Worm (Caenorhabditis elegans) whole organism, L4 larva: ENCODE results near the gene zfp-3.

Source experiments
- F10B5.3 ChIP-seq: sonication (generic microtip); optimal IDR thresholded peaks from 2 replicates; lab custom pipeline; 2016; ENCODE audit warnings: mild to moderate bottlenecking, missing genetic modification characterization, missing compliant biosample characterization
- F37D6.2 ChIP-seq: sonication (generic microtip); optimal IDR thresholded peaks from 2 replicates; lab custom pipeline; 2016; ENCODE audit warnings: mild to moderate bottlenecking, missing genetic modification characterization, missing compliant biosample characterization
- F49E8.2 ChIP-seq: sonication (generic microtip); optimal IDR thresholded peaks from 2 replicates; lab custom pipeline; 2016; ENCODE audit warnings: missing compliant biosample characterization, mild to moderate bottlenecking, missing genetic modification characterization, borderline replicate concordance
- T26A8.4 ChIP-seq: fragments of 200-800 bp; sonication (Bioruptor generic); IDR thresholded peaks from 2 replicates; pipeline ENCODE4 v1.3.6; 2022; ENCODE audit warnings: missing genetic modification characterization, missing compliant biosample characterization
- Y48G9A.11 ChIP-seq: fragments of 200-800 bp; sonication (Bioruptor generic); IDR thresholded peaks from 2 replicates; pipeline ENCODE4 v1.3.6; 2022; ENCODE audit warnings: missing genetic modification reagents, missing genetic modification characterization, missing compliant biosample characterization
- Y75B8A.6 ChIP-seq: fragments of 200-800 bp; sonication (Bioruptor generic); IDR thresholded peaks from 2 replicates; pipeline ENCODE4 v1.3.6; 2022; ENCODE audit warnings: missing genetic modification reagents, missing genetic modification characterization, missing compliant biosample characterization
- aly-2 ChIP-seq: sonication (generic microtip); optimal IDR thresholded peaks from 2 replicates; lab custom pipeline; 2018; ENCODE audit warnings: missing biosample characterization, missing genetic modification characterization
- attf-4 ChIP-seq: sonication (generic microtip); optimal IDR thresholded peaks from 3 replicates; lab custom pipeline; 2017; ENCODE audit warnings: missing biosample characterization, missing genetic modification characterization
- ceh-62 ChIP-seq: sonication (generic microtip); optimal IDR thresholded peaks from 2 replicates; lab custom pipeline; 2017; ENCODE audit warnings: missing biosample characterization, missing genetic modification characterization
- dmd-8 ChIP-seq: fragments of 200-800 bp; sonication (Bioruptor generic); IDR thresholded peaks from 2 replicates; pipeline ENCODE4 v1.3.6; 2022; ENCODE audit warnings: missing genetic modification characterization, missing compliant biosample characterization
- duxl-1 ChIP-seq: sonication (generic microtip); optimal IDR thresholded peaks from 2 replicates; lab custom pipeline; 2016; ENCODE audit warnings: mild to moderate bottlenecking, missing genetic modification characterization, moderate library complexity, missing compliant biosample characterization; ENCODE audit not compliant: poor library complexity
- egl-27 ChIP-seq: sonication (generic microtip); optimal IDR thresholded peaks from 3 replicates; lab custom pipeline; 2017; ENCODE audit warnings: missing biosample characterization, missing genetic modification reagents, missing genetic modification characterization
- egl-43 ChIP-seq: fragments of 200-800 bp; sonication (Bioruptor generic); IDR thresholded peaks from 2 replicates; pipeline ENCODE4 v1.3.6; 2022; ENCODE audit warnings: missing genetic modification reagents, missing genetic modification characterization, missing compliant biosample characterization
- hif-1 ChIP-seq, 2 experiments: sonication (generic microtip); optimal IDR thresholded peaks; 2 replicates each; lab custom pipeline; 2016 to 2017; ENCODE audit warnings: missing compliant biosample characterization in 2 of 2, missing genetic modification characterization in 2 of 2, missing genetic modification reagents in 2 of 2, missing genotype in 2 of 2, mild to moderate bottlenecking in 1 of 2
- hlh-11 ChIP-seq: fragments of 200-800 bp; sonication (Bioruptor generic); optimal IDR thresholded peaks from 2 replicates; lab custom pipeline; 2018; ENCODE audit warnings: mild to moderate bottlenecking, missing genetic modification characterization, missing compliant biosample characterization
- hlh-30 ChIP-seq: sonication (generic microtip); optimal IDR thresholded peaks from 2 replicates; lab custom pipeline; 2017; ENCODE audit warnings: antibody characterized with exemption, mild to moderate bottlenecking, missing genetic modification characterization, missing compliant biosample characterization; ENCODE audit not compliant: insufficient read depth
- jun-1 ChIP-seq: fragments of 150-350 bp; optimal IDR thresholded peaks from 2 replicates; lab custom pipeline; 2014; ENCODE audit warnings: missing biosample characterization, missing genetic modification reagents, missing genetic modification characterization
- lin-29 ChIP-seq: fragments of 200-800 bp; sonication (Bioruptor generic); IDR thresholded peaks from 2 replicates; pipeline ENCODE4 v1.3.6; 2022; ENCODE audit warnings: missing genetic modification reagents, missing genetic modification characterization, missing compliant biosample characterization
- lir-3 ChIP-seq: sonication (generic microtip); optimal IDR thresholded peaks from 2 replicates; lab custom pipeline; 2016; ENCODE audit warnings: mild to moderate bottlenecking, missing genetic modification characterization, missing compliant biosample characterization
- lsy-2 ChIP-seq, 2 experiments: fragments of 150-350 bp in 1 of 2; sonication (generic microtip) in 1 of 2; optimal IDR thresholded peaks; 2 replicates each; lab custom pipeline; 2014 to 2017; ENCODE audit warnings: missing biosample characterization in 2 of 2, missing genetic modification characterization in 2 of 2
- mdl-1 ChIP-seq, 2 experiments: fragments of 150-350 bp in 1 of 2; sonication (generic microtip) in 1 of 2; optimal IDR thresholded peaks; 2 replicates each; lab custom pipeline; 2014 to 2017; ENCODE audit warnings: missing biosample characterization in 2 of 2, missing genetic modification characterization in 2 of 2
- mep-1 ChIP-seq: fragments of 150-350 bp; sonication (generic microtip); optimal IDR thresholded peaks from 3 replicates; lab custom pipeline; 2014; ENCODE audit warnings: missing biosample characterization, missing genetic modification characterization
- mes-2 ChIP-seq: sonication (generic microtip); optimal IDR thresholded peaks from 2 replicates; lab custom pipeline; 2016; ENCODE audit warnings: missing genotype, mild to moderate bottlenecking, missing genetic modification characterization, missing compliant biosample characterization; ENCODE audit not compliant: poor library complexity, severe bottlenecking
- mxl-2 ChIP-seq: fragments of 200-800 bp; sonication (Bioruptor generic); conservative IDR thresholded peaks from 2 replicates; pipeline ENCODE4 v1.3.6; 2022; ENCODE audit warnings: missing genetic modification reagents, missing genetic modification characterization, missing compliant biosample characterization
- mxl-3 ChIP-seq: fragments of 200-800 bp; sonication (Bioruptor generic); optimal IDR thresholded peaks from 2 replicates; lab custom pipeline; 2018; ENCODE audit warnings: mild to moderate bottlenecking, missing genetic modification characterization, missing compliant biosample characterization
- nhr-11 ChIP-seq: fragments of 150-350 bp; optimal IDR thresholded peaks from 2 replicates; lab custom pipeline; 2014; ENCODE audit warnings: missing biosample characterization, missing genetic modification characterization
- nhr-28 ChIP-seq: fragments of 150-350 bp; optimal IDR thresholded peaks from 2 replicates; lab custom pipeline; 2014; ENCODE audit warnings: missing biosample characterization, missing genetic modification characterization
- nhr-48 ChIP-seq: sonication (generic microtip); optimal IDR thresholded peaks from 2 replicates; lab custom pipeline; 2016; ENCODE audit warnings: mild to moderate bottlenecking, missing genetic modification characterization, missing compliant biosample characterization
- nhr-77 ChIP-seq: fragments of 150-350 bp; optimal IDR thresholded peaks from 2 replicates; lab custom pipeline; 2014; ENCODE audit warnings: missing biosample characterization, missing genetic modification characterization
- pha-4 ChIP-seq, 2 experiments: fragments of 150-350 bp in 1 of 2; fragments of 200-800 bp in 1 of 2; sonication (Bioruptor generic) in 1 of 2; IDR thresholded peaks in 1 of 2; optimal IDR thresholded peaks in 1 of 2; 2 replicates each; pipeline versions ENCODE4 v1.3.6 to Lab custom; 2014 to 2022; ENCODE audit warnings: missing genetic modification characterization in 2 of 2, missing genetic modification reagents in 2 of 2, missing biosample characterization in 1 of 2, missing compliant biosample characterization in 1 of 2
- rbr-2 ChIP-seq: sonication (generic microtip); optimal IDR thresholded peaks from 2 replicates; lab custom pipeline; 2016; ENCODE audit warnings: missing genotype, missing genetic modification characterization, missing compliant biosample characterization
- saeg-2 ChIP-seq: fragments of 200-800 bp; sonication (Bioruptor generic); IDR thresholded peaks from 2 replicates; pipeline ENCODE4 v1.3.6; 2022; ENCODE audit warnings: missing genetic modification reagents, missing genetic modification characterization, missing compliant biosample characterization
- skn-1 ChIP-seq: fragments of 150-350 bp; optimal IDR thresholded peaks from 2 replicates; lab custom pipeline; 2014; ENCODE audit warnings: missing biosample characterization, missing genetic modification characterization
- tra-1 ChIP-seq: fragments of 200-800 bp; sonication (Bioruptor generic); IDR thresholded peaks from 2 replicates; pipeline ENCODE4 v1.3.6; 2022; ENCODE audit warnings: missing genetic modification reagents, missing genetic modification characterization, missing compliant biosample characterization
- unc-39 ChIP-seq: sonication (generic microtip); optimal IDR thresholded peaks from 2 replicates; lab custom pipeline; 2017; ENCODE audit warnings: missing biosample characterization, missing genetic modification characterization
- unc-62 ChIP-seq, 3 experiments: fragments of 150-350 bp in 1 of 3; sonication (generic microtip); optimal IDR thresholded peaks in 2 of 3; peaks in 1 of 3; 1 replicate in 1 of 3; 2 replicates in 2 of 3; lab custom pipeline; 2014 to 2017; ENCODE audit warnings: missing biosample characterization in 3 of 3, missing genetic modification characterization in 3 of 3, missing genetic modification reagents in 3 of 3, missing genotype in 1 of 3
- zfp-3 ChIP-seq: fragments of 200-800 bp; sonication (Bioruptor generic); conservative IDR thresholded peaks from 2 replicates; pipeline ENCODE4 v1.3.6; 2022; ENCODE audit warnings: missing genetic modification reagents, missing genetic modification characterization, missing compliant biosample characterization
- zip-11 ChIP-seq: fragments of 200-800 bp; sonication (Bioruptor generic); IDR thresholded peaks from 2 replicates; pipeline ENCODE4 v1.3.6; 2022; ENCODE audit warnings: missing genetic modification characterization, missing compliant biosample characterization
- ztf-7 ChIP-seq: fragments of 150-350 bp; optimal IDR thresholded peaks from 2 replicates; lab custom pipeline; 2014; ENCODE audit warnings: missing biosample characterization, missing genetic modification characterization

Gene zfp-3

ce11 chrX:1395793-1396192 lies 50.6 kb downstream of the zfp-3 start (continued):
- TF ChIP-seq unc-62 (GFP tag; optimal IDR thresholded peaks at IDR 0.05 in 1 of 2; lab: Kevin White, UChicago) (peak in 1 of 2 experiments; percentile 66), unc-62 (tag; optimal IDR thresholded peaks at IDR 0.05; lab: Kevin White, UChicago) (no peak), aly-2 (tag; lab: Kevin White, UChicago) (no peak), nhr-77 (tag; lab: Kevin White, UChicago) (peak; percentile 22), lin-29 (GFP tag; lab: Robert Waterston, UW) (no peak), nhr-11 (tag; lab: Kevin White, UChicago) (peak; percentile 60), mdl-1 (tag; optimal IDR thresholded peaks at IDR 0.05; lab: Kevin White, UChicago) (peak in 1 of 2 experiments; percentile 49), ceh-62 (tag; lab: Kevin White, UChicago) (no peak), mes-2 (tag; lab: Kevin White, UChicago) (no peak), F49E8.2 (tag; lab: Kevin White, UChicago) (no peak), dmd-8 (GFP tag; lab: Robert Waterston, UW) (no peak), nhr-48 (peak; percentile 69), lsy-2 (tag; optimal IDR thresholded peaks at IDR 0.05; lab: Kevin White, UChicago) (peak in 1 of 2 experiments; percentile 26), rbr-2 (tag; lab: Kevin White, UChicago) (no peak), hlh-30 (tag; lab: Kevin White, UChicago) (peak; percentile 86), nhr-28 (tag; lab: Kevin White, UChicago) (peak; percentile 50)

- TF ChIP-seq zip-11 (GFP tag; lab: Robert Waterston, UW), result peak; percentile 72; the same call in 1 of the 2 replicates
- TF ChIP-seq tra-1, result no peak
- TF ChIP-seq skn-1 (tag; lab: Kevin White, UChicago), result no peak
- no peak for TF ChIP-seq mxl-2 (GFP tag; lab: Robert Waterston, UW)
- no peak for TF ChIP-seq attf-4 (tag; lab: Kevin White, UChicago)
- no peak for TF ChIP-seq saeg-2 (GFP tag; lab: Robert Waterston, UW)
- no peak for TF ChIP-seq pha-4 (GFP tag; IDR thresholded peaks at IDR 0.05; lab: Robert Waterston, UW)
- no peak for TF ChIP-seq pha-4 (tag; optimal IDR thresholded peaks at IDR 0.05; lab: Kevin White, UChicago)
- no peak for TF ChIP-seq egl-43
- no peak for TF ChIP-seq unc-39 (tag; lab: Kevin White, UChicago)
- TF ChIP-seq hlh-30 (tag; lab: Kevin White, UChicago), result peak; percentile 32
- no peak for TF ChIP-seq Y75B8A.6 (GFP tag; lab: Robert Waterston, UW)
- TF ChIP-seq duxl-1 (tag; lab: Kevin White, UChicago), result no peak
- TF ChIP-seq ztf-7 (tag; lab: Kevin White, UChicago), result peak; percentile 86
- no peak for TF ChIP-seq F10B5.3 (tag; lab: Kevin White, UChicago)
- peak; percentile 0 for TF ChIP-seq hlh-11 (tag; lab: Kevin White, UChicago)
- TF ChIP-seq Y48G9A.11 (GFP tag; lab: Robert Waterston, UW), result no peak
Measured at ce11 chrX:1394437-1394836, 52.0 kb downstream of the zfp-3 start.

ce11 chrX:1393891-1394290 lies 52.6 kb downstream of the zfp-3 start, which contains the start of gene F56C3.9:
TSS of gene F56C3.9 (minus strand) at chrX:1393991.
- no peak for TF ChIP-seq hif-1 (tag; optimal IDR thresholded peaks at IDR 0.05; lab: Kevin White, UChicago)
- TF ChIP-seq F37D6.2 (tag; lab: Kevin White, UChicago), result no peak
- TF ChIP-seq mxl-3 (GFP tag; lab: Kevin White, UChicago), result no peak
- no peak for TF ChIP-seq zfp-3
- no peak for TF ChIP-seq T26A8.4 (GFP tag; lab: Robert Waterston, UW)
- TF ChIP-seq aly-2 (tag; lab: Kevin White, UChicago), result no peak
- no peak for TF ChIP-seq jun-1 (tag; lab: Kevin White, UChicago)
- no peak for TF ChIP-seq egl-27
- no peak for TF ChIP-seq lir-3 (tag; lab: Kevin White, UChicago)
- TF ChIP-seq skn-1 (tag; lab: Kevin White, UChicago), result no peak
- TF ChIP-seq mep-1, result no peak
- TF ChIP-seq, all 104 proteins: peak for 0
